Fruit fly (Drosophila melanogaster) whole organism, embryonic: ENCODE data around the gene synr.

Experiments used
- Ada2b ChIP-seq: fragments of 200-800 bp; sonication (Bioruptor generic); IDR thresholded peaks from 2 replicates; pipeline ENCODE4 v1.3.6; 2022; ENCODE audit warnings: missing biosample characterization, missing genetic modification characterization
- B-H1 ChIP-seq: fragments of 200-800 bp; sonication (Bioruptor generic); IDR thresholded peaks from 3 replicates; pipeline ENCODE4 v1.3.6; 2022; ENCODE audit warnings: missing biosample characterization, missing genetic modification characterization
- CG12769 ChIP-seq: fragments of 200-800 bp; sonication (Bioruptor generic); optimal IDR thresholded peaks from 2 replicates; lab custom pipeline; 2019; ENCODE audit warnings: missing biosample characterization, mild to moderate bottlenecking, missing genetic modification characterization, moderate library complexity
- CG13296 ChIP-seq: fragments of 200-800 bp; sonication (Bioruptor generic); optimal IDR thresholded peaks from 3 replicates; lab custom pipeline; 2018; ENCODE audit warnings: missing biosample characterization, mild to moderate bottlenecking, missing genetic modification characterization
- CG14860 ChIP-seq: fragments of 200-800 bp; sonication (Bioruptor generic); IDR thresholded peaks from 3 replicates; pipeline ENCODE4 v1.3.6; 2022; ENCODE audit warnings: missing biosample characterization, missing genetic modification characterization; ENCODE audit not compliant: partially characterized antibody
- CG15073 ChIP-seq: fragments of 200-800 bp; sonication (Bioruptor generic); optimal IDR thresholded peaks from 2 replicates; lab custom pipeline; 2016; ENCODE audit warnings: missing biosample characterization, missing genetic modification characterization
- CG15269 ChIP-seq: fragments of 200-800 bp; sonication (Bioruptor generic); optimal IDR thresholded peaks from 2 replicates; lab custom pipeline; 2018; ENCODE audit warnings: missing biosample characterization, mild to moderate bottlenecking, missing genetic modification characterization, moderate library complexity
- CG1602 ChIP-seq: fragments of 200-800 bp; sonication (Bioruptor generic); optimal IDR thresholded peaks from 3 replicates; lab custom pipeline; 2016; ENCODE audit warnings: missing biosample characterization, missing genetic modification characterization
- CG16813 ChIP-seq: fragments of 200-800 bp; sonication (Bioruptor generic); IDR thresholded peaks from 3 replicates; pipeline ENCODE4 v1.3.6; 2022; ENCODE audit warnings: missing biosample characterization, missing genetic modification characterization; ENCODE audit not compliant: partially characterized antibody
- CG17802 ChIP-seq: fragments of 200-800 bp; sonication (Bioruptor generic); optimal IDR thresholded peaks from 2 replicates; lab custom pipeline; 2018; ENCODE audit warnings: missing biosample characterization, mild to moderate bottlenecking, missing genetic modification characterization, moderate library complexity
- CG1792 ChIP-seq: fragments of 200-800 bp; sonication (Bioruptor generic); optimal IDR thresholded peaks from 2 replicates; lab custom pipeline; 2016; ENCODE audit warnings: missing biosample characterization, missing genetic modification characterization
- CG18476 ChIP-seq: fragments of 200-800 bp; sonication (Bioruptor generic); optimal IDR thresholded peaks from 2 replicates; lab custom pipeline; 2016; ENCODE audit warnings: missing biosample characterization, mild to moderate bottlenecking, missing genetic modification characterization
- CG32532 ChIP-seq: fragments of 200-800 bp; sonication (Bioruptor generic); IDR thresholded peaks from 2 replicates; pipeline ENCODE4 v1.3.6; 2022; ENCODE audit warnings: missing biosample characterization, missing genetic modification characterization
- CG33213 ChIP-seq: fragments of 200-800 bp; sonication (Bioruptor generic); optimal IDR thresholded peaks from 3 replicates; lab custom pipeline; 2016; ENCODE audit warnings: missing biosample characterization, missing genetic modification characterization
- CG3838 ChIP-seq: fragments of 200-800 bp; sonication (Bioruptor generic); optimal IDR thresholded peaks from 3 replicates; lab custom pipeline; 2016; ENCODE audit warnings: missing biosample characterization, missing genetic modification characterization
- CG4404 ChIP-seq: fragments of 200-800 bp; sonication (Bioruptor generic); IDR thresholded peaks from 2 replicates; pipeline ENCODE4 v1.3.6; 2022; ENCODE audit warnings: missing biosample characterization, missing genetic modification characterization
- CG4617 ChIP-seq: fragments of 200-800 bp; sonication (Bioruptor generic); optimal IDR thresholded peaks from 3 replicates; lab custom pipeline; 2016; ENCODE audit warnings: missing biosample characterization, missing genetic modification characterization, borderline replicate concordance
- CG6175 ChIP-seq: fragments of 200-800 bp; sonication (Bioruptor generic); IDR thresholded peaks from 3 replicates; pipeline ENCODE4 v1.3.6; 2022; ENCODE audit warnings: missing biosample characterization, missing genetic modification characterization
- CG6654 ChIP-seq: fragments of 200-800 bp; sonication (Bioruptor generic); optimal IDR thresholded peaks from 2 replicates; lab custom pipeline; 2017; ENCODE audit warnings: missing biosample characterization, mild to moderate bottlenecking, missing genetic modification characterization
- CG7556 ChIP-seq: fragments of 200-800 bp; sonication (Bioruptor generic); optimal IDR thresholded peaks from 2 replicates; lab custom pipeline; 2017; ENCODE audit warnings: missing biosample characterization, mild to moderate bottlenecking, missing genetic modification characterization
- CG8281 ChIP-seq: fragments of 200-800 bp; sonication (Bioruptor generic); optimal IDR thresholded peaks from 2 replicates; lab custom pipeline; 2018; ENCODE audit warnings: missing biosample characterization, mild to moderate bottlenecking, missing genetic modification characterization, moderate library complexity
- CG9727 ChIP-seq: fragments of 200-800 bp; sonication (Bioruptor generic); optimal IDR thresholded peaks from 3 replicates; lab custom pipeline; 2017; ENCODE audit warnings: missing biosample characterization, mild to moderate bottlenecking, missing genetic modification characterization
- D19A ChIP-seq: fragments of 200-800 bp; optimal IDR thresholded peaks from 3 replicates; lab custom pipeline; 2019; ENCODE audit warnings: missing biosample characterization, mild to moderate bottlenecking, missing genetic modification characterization, moderate library complexity
- D19B ChIP-seq: fragments of 200-800 bp; sonication (Bioruptor generic); optimal IDR thresholded peaks from 2 replicates; lab custom pipeline; 2017; ENCODE audit warnings: missing biosample characterization, mild to moderate bottlenecking, missing genetic modification characterization
- Dbx ChIP-seq: fragments of 200-800 bp; sonication (Bioruptor generic); IDR thresholded peaks from 3 replicates; pipeline ENCODE4 v1.3.6; 2022; ENCODE audit warnings: missing biosample characterization, missing genetic modification characterization
- Dll ChIP-seq: fragments of 200-800 bp; sonication (Bioruptor generic); IDR thresholded peaks from 4 replicates; pipeline ENCODE4 v1.3.6; 2022; ENCODE audit warnings: missing biosample characterization, missing genetic modification characterization; ENCODE audit not compliant: partially characterized antibody
- Dp ChIP-seq: fragments of 200-800 bp; sonication (Bioruptor generic); optimal IDR thresholded peaks from 2 replicates; lab custom pipeline; 2018; ENCODE audit warnings: missing biosample characterization, mild to moderate bottlenecking, missing genetic modification characterization, moderate library complexity
- Fer3 ChIP-seq: fragments of 200-800 bp; sonication (Bioruptor generic); optimal IDR thresholded peaks from 2 replicates; lab custom pipeline; 2018; ENCODE audit warnings: missing biosample characterization, mild to moderate bottlenecking, missing genetic modification characterization, moderate library complexity
- Hsf ChIP-seq: fragments of 200-800 bp; sonication (Bioruptor generic); optimal IDR thresholded peaks from 3 replicates; lab custom pipeline; 2016; ENCODE audit warnings: missing biosample characterization, missing genetic modification characterization
- MTF-1 ChIP-seq: fragments of 200-800 bp; sonication (Bioruptor generic); optimal IDR thresholded peaks from 2 replicates; lab custom pipeline; 2018; ENCODE audit warnings: missing biosample characterization, mild to moderate bottlenecking, missing genetic modification characterization, borderline replicate concordance
- Mad ChIP-seq: fragments of 200-800 bp; sonication (Bioruptor generic); optimal IDR thresholded peaks from 2 replicates; lab custom pipeline; 2016; ENCODE audit warnings: missing biosample characterization, missing genetic modification characterization
- Pdp1 ChIP-seq, 2 experiments: fragments of 200-800 bp; sonication (Bioruptor generic); optimal IDR thresholded peaks; 3 replicates each; lab custom pipeline; 2016; ENCODE audit warnings: missing biosample characterization in 2 of 2, missing genetic modification characterization in 2 of 2, mild to moderate bottlenecking in 1 of 2, moderate library complexity in 1 of 2
- Side ChIP-seq: fragments of 200-800 bp; sonication (Bioruptor generic); optimal IDR thresholded peaks from 2 replicates; lab custom pipeline; 2016; ENCODE audit warnings: missing biosample characterization, missing genetic modification characterization
- Six4 ChIP-seq: fragments of 200-800 bp; sonication (Bioruptor generic); optimal IDR thresholded peaks from 2 replicates; lab custom pipeline; 2016; ENCODE audit warnings: missing biosample characterization, missing genetic modification characterization
- dpn ChIP-seq, 2 experiments: fragments of 200-800 bp; sonication (Bioruptor generic); optimal IDR thresholded peaks; 3 replicates each; lab custom pipeline; 2016; ENCODE audit warnings: missing biosample characterization in 2 of 2, missing genetic modification characterization in 2 of 2
- ewg ChIP-seq: fragments of 200-800 bp; sonication (Bioruptor generic); optimal IDR thresholded peaks from 3 replicates; lab custom pipeline; 2017; ENCODE audit warnings: mild to moderate bottlenecking, missing biosample characterization, missing genetic modification reagents, missing genetic modification characterization
- gt ChIP-seq: fragments of 200-800 bp; sonication (Bioruptor generic); IDR thresholded peaks from 2 replicates; pipeline ENCODE4 v1.3.6; 2022; ENCODE audit warnings: missing biosample characterization, missing genetic modification characterization
- hkb ChIP-seq, 2 experiments: fragments of 200-800 bp in 1 of 2; fragments of >200 bp in 1 of 2; sonication (Bioruptor generic) in 1 of 2; IDR thresholded peaks in 1 of 2; optimal IDR thresholded peaks in 1 of 2; 2 replicates each; pipeline versions ENCODE4 v1.3.6 to Lab custom; 2017 to 2022; ENCODE audit warnings: missing biosample characterization in 1 of 2, missing genetic modification characterization in 1 of 2
- jing ChIP-seq: fragments of 200-800 bp; sonication (Bioruptor generic); optimal IDR thresholded peaks from 2 replicates; lab custom pipeline; 2018; ENCODE audit warnings: missing biosample characterization, mild to moderate bottlenecking, missing genetic modification characterization
- lov ChIP-seq, 2 experiments: fragments of 200-800 bp in 1 of 2; fragments of >200 bp in 1 of 2; sonication (Bioruptor generic) in 1 of 2; IDR thresholded peaks in 1 of 2; optimal IDR thresholded peaks in 1 of 2; 2 replicates in 1 of 2; 3 replicates in 1 of 2; pipeline versions ENCODE4 v1.3.6 to Lab custom; 2017 to 2022; ENCODE audit warnings: missing biosample characterization in 1 of 2, missing genetic modification characterization in 1 of 2
- peb ChIP-seq: fragments of 200-800 bp; sonication (Bioruptor generic); IDR thresholded peaks from 2 replicates; pipeline ENCODE4 v1.3.6; 2022; ENCODE audit warnings: missing biosample characterization, missing genetic modification characterization
- pzg ChIP-seq: fragments of 200-800 bp; sonication (Bioruptor generic); optimal IDR thresholded peaks from 3 replicates; lab custom pipeline; 2018; ENCODE audit warnings: missing biosample characterization, mild to moderate bottlenecking, missing genetic modification characterization, moderate library complexity
- sens ChIP-seq: fragments of 200-800 bp; sonication (Bioruptor generic); peaks from one replicate; lab custom pipeline; 2016; ENCODE audit warnings: missing biosample characterization, missing genetic modification characterization
- seq ChIP-seq: fragments of 200-800 bp; sonication (Bioruptor generic); IDR thresholded peaks from 2 replicates; pipeline ENCODE4 v1.3.6; 2022; ENCODE audit warnings: missing biosample characterization, missing genetic modification characterization
- tin ChIP-seq: fragments of 200-800 bp; sonication (Bioruptor generic); optimal IDR thresholded peaks from 3 replicates; lab custom pipeline; 2016; ENCODE audit warnings: missing biosample characterization, missing genetic modification characterization
- tna ChIP-seq: fragments of 200-800 bp; sonication (Bioruptor generic); IDR thresholded peaks from 2 replicates; pipeline ENCODE4 v1.3.6; 2022; ENCODE audit warnings: missing biosample characterization, missing genetic modification characterization; ENCODE audit not compliant: partially characterized antibody
- trh ChIP-seq: fragments of 200-800 bp; sonication (Bioruptor generic); optimal IDR thresholded peaks from 2 replicates; lab custom pipeline; 2016; ENCODE audit warnings: missing biosample characterization, missing genetic modification characterization
- wor ChIP-seq: fragments of 200-800 bp; sonication (Bioruptor generic); IDR thresholded peaks from 2 replicates; pipeline ENCODE4 v1.3.6; 2022; ENCODE audit warnings: missing biosample characterization, missing genetic modification characterization
- zfh1 ChIP-seq: fragments of 200-800 bp; sonication (Bioruptor generic); IDR thresholded peaks from 3 replicates; pipeline ENCODE4 v1.3.6; 2022; ENCODE audit warnings: missing biosample characterization, missing genetic modification characterization

The synr gene

DNA sequence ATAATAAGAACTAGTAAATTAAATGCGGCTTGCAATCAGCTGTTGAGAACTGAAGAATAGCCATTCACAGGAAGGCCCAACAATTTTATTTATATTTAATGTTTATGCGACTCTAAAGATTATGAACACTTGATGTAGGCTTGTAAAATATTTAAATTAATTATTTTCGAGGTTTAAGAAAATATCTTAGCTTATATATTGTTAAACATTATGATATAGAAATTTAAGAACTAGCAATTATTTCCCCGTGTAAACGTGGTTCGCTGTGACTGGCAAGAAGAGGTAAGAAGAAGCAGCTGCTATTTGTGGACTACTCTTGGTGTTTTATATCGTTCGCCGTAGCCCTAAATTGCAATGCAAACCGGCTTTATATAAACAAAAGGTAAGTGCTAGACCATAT lies 2.8 kb downstream of the synr start, which contains the start of the genes mRpL24 and betaggt-I (continued):
- TF ChIP-seq dpn (GFP tag; optimal IDR thresholded peaks at IDR 0.05; lab: Kevin White, UChicago) (peak; percentile 50 to 95), CG6654 (GFP tag; lab: Kevin White, UChicago) (peak; percentile 81), hkb (optimal IDR thresholded peaks at IDR 0.05; lab: Kevin White, UChicago) (no peak), hkb (GFP tag; IDR thresholded peaks at IDR 0.05; lab: Robert Waterston, UW) (peak; percentile 97), CG4617 (GFP tag; lab: Kevin White, UChicago) (peak; percentile 97), Dbx (GFP tag; lab: Robert Waterston, UW) (peak; percentile 96), Fer3 (tag; lab: Kevin White, UChicago) (peak; percentile 98), Dp (GFP tag; lab: Kevin White, UChicago) (peak; percentile 25), Six4 (GFP tag; lab: Kevin White, UChicago) (peak; percentile 92), CG7556 (GFP tag; lab: Kevin White, UChicago) (peak; percentile 94), CG4404 (GFP tag; lab: Robert Waterston, UW) (peak; percentile 85), trh (peak; percentile 89), CG32532 (GFP tag; lab: Robert Waterston, UW) (peak; percentile 97), D19B (GFP tag; lab: Kevin White, UChicago) (peak; percentile 88), zfh1 (GFP tag; lab: Robert Waterston, UW) (peak; percentile 98), CG1602 (GFP tag; lab: Kevin White, UChicago) (peak; percentile 96), CG6175 (peak; percentile 92), CG16813 (no peak), peb (peak; percentile 89), Pdp1 (GFP tag; optimal IDR thresholded peaks at IDR 0.05; lab: Kevin White, UChicago) (peak; percentile 72 to 88), CG14860 (GFP tag; lab: Robert Waterston, UW) (0 out of 3 replicates have a peak, but pooled peaks have one; percentile 7), MTF-1 (peak; percentile 87), Mad (GFP tag; lab: Kevin White, UChicago) (peak; percentile 90), CG17802 (tag; lab: Kevin White, UChicago) (peak; percentile 84), Hsf (peak; percentile 93), jing (GFP tag; lab: Kevin White, UChicago) (peak; percentile 75), pzg (GFP tag; lab: Kevin White, UChicago) (peak; percentile 54), wor (GFP tag; lab: Robert Waterston, UW) (peak; percentile 93), gt (GFP tag; lab: Robert Waterston, UW) (peak; percentile 90), Dll (GFP tag; lab: Robert Waterston, UW) (0 out of 4 replicates have a peak, but pooled peaks have one; percentile 25), Ada2b (GFP tag; lab: Robert Waterston, UW) (peak; percentile 96), CG1792 (GFP tag; lab: Kevin White, UChicago) (peak; percentile 62), ewg (GFP tag; lab: Kevin White, UChicago) (peak; percentile 91), sens (GFP tag; lab: Kevin White, UChicago) (peak; percentile 97), CG8281 (tag; lab: Kevin White, UChicago) (peak; percentile 87), CG33213 (GFP tag; lab: Kevin White, UChicago) (peak; percentile 66), CG15269 (tag; lab: Kevin White, UChicago) (peak; percentile 97), CG12769 (peak; percentile 92), D19A (tag; lab: Kevin White, UChicago) (peak; percentile 93), lov (optimal IDR thresholded peaks at IDR 0.05; lab: Kevin White, UChicago) (no peak), lov (GFP tag; IDR thresholded peaks at IDR 0.05; lab: Robert Waterston, UW) (peak; percentile 93), tna (no peak), CG13296 (GFP tag; lab: Kevin White, UChicago) (peak; percentile 95), CG3838 (peak; percentile 87), CG18476 (GFP tag; lab: Kevin White, UChicago) (peak; percentile 92), tin (GFP tag; lab: Kevin White, UChicago) (peak; percentile 90), B-H1 (GFP tag; lab: Robert Waterston, UW) (peak; percentile 96), CG9727 (GFP tag; lab: Kevin White, UChicago) (peak; percentile 96), CG15073 (GFP tag; lab: Kevin White, UChicago) (peak; percentile 71), seq (GFP tag; lab: Robert Waterston, UW) (peak; percentile 95), Side (GFP tag; lab: Kevin White, UChicago) (peak; percentile 63)
